Comparison of ENCODE assay signal across 1 fruit fly cellular context in the genomic region with DNA sequence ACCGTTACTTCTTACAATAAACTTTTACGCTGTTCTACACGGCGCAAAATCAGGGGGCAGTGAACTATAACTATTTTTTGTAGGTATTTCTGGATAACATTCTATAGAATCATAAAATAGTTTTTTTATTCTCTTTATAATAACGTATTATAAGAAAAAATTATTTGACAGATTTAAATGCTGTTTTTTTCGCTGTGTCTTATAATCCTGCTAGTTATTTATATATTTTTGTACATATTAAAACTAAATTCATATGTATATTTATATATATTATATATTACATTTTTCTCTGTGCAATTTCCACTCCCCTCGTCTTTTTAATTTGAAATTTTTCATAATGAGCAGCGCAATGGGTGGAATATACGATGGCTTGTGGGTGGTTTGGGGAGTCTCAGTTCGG.
TF ChIP-seq lines count a peak whose summit lies in the region.

No protein-coding gene starts in this region.

TF ChIP-seq in whole organism, embryonic, 481 proteins besides CTCF, POLR2A, EP300 and RAD21 (continued from another document):
- TF ChIP-seq insv (GFP tag; optimal IDR thresholded peaks at IDR 0.05; lab: Kevin White, UChicago) (no peak), pfk (GFP tag; optimal IDR thresholded peaks at IDR 0.05; lab: Kevin White, UChicago) (no peak), fu2 (GFP tag; optimal IDR thresholded peaks at IDR 0.05; lab: Kevin White, UChicago) (no peak), CG2116 (GFP tag; optimal IDR thresholded peaks at IDR 0.05; lab: Kevin White, UChicago) (no peak), CG15601 (tag; optimal IDR thresholded peaks at IDR 0.05; lab: Kevin White, UChicago) (no peak), CG7357 (GFP tag; IDR thresholded peaks at IDR 0.05; lab: Robert Waterston, UW) (no peak), CG11456 (GFP tag; IDR thresholded peaks at IDR 0.05; lab: Robert Waterston, UW) (no peak), grn (GFP tag; optimal IDR thresholded peaks at IDR 0.05; lab: Kevin White, UChicago) (no peak), CkIIα-i1 (GFP tag; IDR thresholded peaks at IDR 0.05; lab: Robert Waterston, UW) (no peak), CG9727 (GFP tag; optimal IDR thresholded peaks at IDR 0.05; lab: Kevin White, UChicago) (peak; percentile 11), CG14710 (tag; optimal IDR thresholded peaks at IDR 0.05; lab: Kevin White, UChicago) (peak; percentile 23), wek (GFP tag; optimal IDR thresholded peaks at IDR 0.05; lab: Kevin White, UChicago) (no peak), sim (GFP tag; IDR thresholded peaks at IDR 0.05; lab: Robert Waterston, UW) (0 out of 2 replicates have a peak, but pooled peaks have one; percentile 8), Doc2 (GFP tag; IDR thresholded peaks at IDR 0.05; lab: Robert Waterston, UW) (no peak), Xrp1 (GFP tag; IDR thresholded peaks at IDR 0.05; lab: Robert Waterston, UW) (no peak; the same call in 1 of the 2 replicates), org-1 (GFP tag; optimal IDR thresholded peaks at IDR 0.05; lab: Kevin White, UChicago) (no peak), shn (GFP tag; optimal IDR thresholded peaks at IDR 0.05; lab: Kevin White, UChicago) (no peak), sob (GFP tag; IDR thresholded peaks at IDR 0.05; lab: Robert Waterston, UW) (no peak), Atf6 (GFP tag; IDR thresholded peaks at IDR 0.05; lab: Robert Waterston, UW) (no peak), Pdp1 (GFP tag; optimal IDR thresholded peaks at IDR 0.05; lab: Kevin White, UChicago) (no peak), CG12769 (tag; optimal IDR thresholded peaks at IDR 0.05; lab: Kevin White, UChicago) (no peak), HHEX (GFP tag; optimal IDR thresholded peaks at IDR 0.05; lab: Kevin White, UChicago) (no peak), CG10209 (GFP tag; optimal IDR thresholded peaks at IDR 0.05; lab: Kevin White, UChicago) (peak; percentile 14), sna (GFP tag; IDR thresholded peaks at IDR 0.05; lab: Robert Waterston, UW; ENCODE audit: partially characterized antibody) (no peak), CG4820 (GFP tag; optimal IDR thresholded peaks at IDR 0.05; lab: Kevin White, UChicago) (no peak), CoRest (tag; optimal IDR thresholded peaks at IDR 0.05; lab: Kevin White, UChicago) (peak; percentile 12), slbo (GFP tag; IDR thresholded peaks at IDR 0.05; lab: Robert Waterston, UW) (0 out of 2 replicates have a peak, but pooled peaks have one; percentile 3), CG8388 (GFP tag; optimal IDR thresholded peaks at IDR 0.05; lab: Kevin White, UChicago) (no peak), CG13775 (GFP tag; optimal IDR thresholded peaks at IDR 0.05; lab: Kevin White, UChicago) (peak; percentile 11), CG3838 (GFP tag; optimal IDR thresholded peaks at IDR 0.05; lab: Kevin White, UChicago) (no peak), so (GFP tag; IDR thresholded peaks at IDR 0.05; lab: Robert Waterston, UW) (no peak), CG4282 (GFP tag; optimal IDR thresholded peaks at IDR 0.05; lab: Kevin White, UChicago) (no peak), CG12659 (GFP tag; optimal IDR thresholded peaks at IDR 0.05; lab: Kevin White, UChicago) (no peak), phol (tag; optimal IDR thresholded peaks at IDR 0.05; lab: Kevin White, UChicago) (peak; percentile 35), CG10979 (tag; optimal IDR thresholded peaks at IDR 0.05; lab: Kevin White, UChicago) (peak; percentile 20), trem (tag; optimal IDR thresholded peaks at IDR 0.05; lab: Kevin White, UChicago) (peak; percentile 10), jumu (GFP tag; optimal IDR thresholded peaks at IDR 0.05; lab: Kevin White, UChicago) (no peak), aop (GFP tag; IDR thresholded peaks at IDR 0.05; lab: Robert Waterston, UW) (no peak), CG2875 (GFP tag; optimal IDR thresholded peaks at IDR 0.05; lab: Kevin White, UChicago) (no peak), YL-1 (GFP tag; optimal IDR thresholded peaks at IDR 0.05; lab: Kevin White, UChicago) (no peak), Lpt (GFP tag; optimal IDR thresholded peaks at IDR 0.05; lab: Kevin White, UChicago) (no peak), Lhr (GFP tag; optimal IDR thresholded peaks at IDR 0.05; lab: Kevin White, UChicago) (no peak), usp (GFP tag; optimal IDR thresholded peaks at IDR 0.05; lab: Kevin White, UChicago) (no peak), sima (GFP tag; optimal IDR thresholded peaks at IDR 0.05; lab: Kevin White, UChicago) (no peak), Ets65A (GFP tag; lab: Kevin White, UChicago) (no peak), jigr1 (GFP tag; IDR thresholded peaks at IDR 0.05; lab: Robert Waterston, UW) (no peak), Hr51 (GFP tag; optimal IDR thresholded peaks at IDR 0.05; lab: Kevin White, UChicago) (peak in 1 of 2 experiments; percentile 30), nmo (GFP tag; optimal IDR thresholded peaks at IDR 0.05; lab: Kevin White, UChicago) (peak; percentile 47), CG10959 (GFP tag; IDR thresholded peaks at IDR 0.05; lab: Robert Waterston, UW) (no peak), CG17829 (tag; optimal IDR thresholded peaks at IDR 0.05; lab: Kevin White, UChicago) (peak; percentile 48), CG12299 (tag; optimal IDR thresholded peaks at IDR 0.05; lab: Kevin White, UChicago) (no peak), stc (GFP tag; IDR thresholded peaks at IDR 0.05; lab: Robert Waterston, UW) (no peak), CG6854 (GFP tag; optimal IDR thresholded peaks at IDR 0.05; lab: Kevin White, UChicago) (no peak), eve (GFP tag; optimal IDR thresholded peaks at IDR 0.05; lab: Kevin White, UChicago) (no peak), slou (GFP tag; optimal IDR thresholded peaks at IDR 0.05; lab: Kevin White, UChicago) (no peak), Meics (GFP tag; optimal IDR thresholded peaks at IDR 0.05; lab: Kevin White, UChicago) (peak; percentile 22), Ptx1 (GFP tag; IDR thresholded peaks at IDR 0.05; lab: Robert Waterston, UW) (peak; percentile 34; the same call in 1 of the 2 replicates), Blimp-1 (GFP tag; optimal IDR thresholded peaks at IDR 0.05; lab: Kevin White, UChicago) (peak; percentile 43), CG2889 (GFP tag; IDR thresholded peaks at IDR 0.05; lab: Robert Waterston, UW) (no peak), tgo (GFP tag; IDR thresholded peaks at IDR 0.05; lab: Robert Waterston, UW) (peak; percentile 16; the same call in 1 of the 3 replicates), dmrt99B (tag; optimal IDR thresholded peaks at IDR 0.05; lab: Kevin White, UChicago) (peak; percentile 40), Med (GFP tag; lab: Kevin White, UChicago) (no peak), CG14441 (GFP tag; IDR thresholded peaks at IDR 0.05; lab: Robert Waterston, UW) (no peak), CG8359 (GFP tag; optimal IDR thresholded peaks at IDR 0.05; lab: Kevin White, UChicago; ENCODE audit: borderline replicate concordance) (no peak), CG31441 (GFP tag; IDR thresholded peaks at IDR 0.05; lab: Robert Waterston, UW) (peak; percentile 22; the same call in 1 of the 2 replicates), CG4707 (GFP tag; optimal IDR thresholded peaks at IDR 0.05; lab: Kevin White, UChicago) (no peak), D19A (tag; optimal IDR thresholded peaks at IDR 0.05; lab: Kevin White, UChicago) (peak; percentile 10), CG5245 (GFP tag; optimal IDR thresholded peaks at IDR 0.05; lab: Kevin White, UChicago) (no peak), CG31224 (GFP tag; IDR thresholded peaks at IDR 0.05; lab: Robert Waterston, UW) (no peak), ab (GFP tag; optimal IDR thresholded peaks at IDR 0.05; lab: Kevin White, UChicago) (no peak), HLH54F (GFP tag; optimal IDR thresholded peaks at IDR 0.05; lab: Kevin White, UChicago) (no peak), kay (GFP tag; optimal IDR thresholded peaks at IDR 0.05; lab: Kevin White, UChicago) (no peak), ewg (GFP tag; optimal IDR thresholded peaks at IDR 0.05; lab: Kevin White, UChicago) (no peak), bowl (GFP tag; IDR thresholded peaks at IDR 0.05; lab: Robert Waterston, UW) (no peak), CG2712 (tag; optimal IDR thresholded peaks at IDR 0.05; lab: Kevin White, UChicago) (peak; percentile 49), bab2 (GFP tag; optimal IDR thresholded peaks at IDR 0.05; lab: Kevin White, UChicago) (no peak), CG2678 (tag; optimal IDR thresholded peaks at IDR 0.05; lab: Kevin White, UChicago) (peak; percentile 58), CG17912 (GFP tag; optimal IDR thresholded peaks at IDR 0.05; lab: Kevin White, UChicago) (no peak), tio (GFP tag; optimal IDR thresholded peaks at IDR 0.05; lab: Kevin White, UChicago) (no peak), Six4 (GFP tag; optimal IDR thresholded peaks at IDR 0.05; lab: Kevin White, UChicago) (no peak), CG10274 (GFP tag; optimal IDR thresholded peaks at IDR 0.05; lab: Kevin White, UChicago) (no peak), CG18599 (GFP tag; optimal IDR thresholded peaks at IDR 0.05; lab: Kevin White, UChicago) (peak; percentile 45), CG11560 (tag; IDR thresholded peaks at IDR 0.05; lab: Robert Waterston, UW) (no peak), CG18764 (GFP tag; optimal IDR thresholded peaks at IDR 0.05; lab: Kevin White, UChicago) (no peak), Ssrp (tag; optimal IDR thresholded peaks at IDR 0.05; lab: Kevin White, UChicago) (peak; percentile 3), C15 (GFP tag; IDR thresholded peaks at IDR 0.05; lab: Robert Waterston, UW) (no peak), CG18262 (tag; optimal IDR thresholded peaks at IDR 0.05; lab: Kevin White, UChicago) (peak; percentile 57), CG6254 (GFP tag; optimal IDR thresholded peaks at IDR 0.05; lab: Kevin White, UChicago) (peak; percentile 33), Poxn (GFP tag; IDR thresholded peaks at IDR 0.05; lab: Robert Waterston, UW) (no peak), D (optimal IDR thresholded peaks at IDR 0.05; lab: Kevin White, UChicago) (no peak), D (GFP tag; optimal IDR thresholded peaks at IDR 0.05; lab: Kevin White, UChicago) (no peak), CG12391 (tag; optimal IDR thresholded peaks at IDR 0.05; lab: Kevin White, UChicago) (peak; percentile 11), dmrt11E (tag; optimal IDR thresholded peaks at IDR 0.05; lab: Kevin White, UChicago) (peak; percentile 18), CG13424 (tag; optimal IDR thresholded peaks at IDR 0.05; lab: Kevin White, UChicago) (peak; percentile 30), croc (GFP tag; conservative IDR thresholded peaks at IDR 0.05; lab: Robert Waterston, UW) (no peak), sens-2 (GFP tag; IDR thresholded peaks at IDR 0.05; lab: Robert Waterston, UW) (no peak), CrebB (tag; optimal IDR thresholded peaks at IDR 0.05; lab: Kevin White, UChicago) (no peak), Dp (GFP tag; optimal IDR thresholded peaks at IDR 0.05; lab: Kevin White, UChicago) (no peak), CG8281 (tag; optimal IDR thresholded peaks at IDR 0.05; lab: Kevin White, UChicago) (no peak), vfl (GFP tag; optimal IDR thresholded peaks at IDR 0.05; lab: Kevin White, UChicago) (no peak), CG31365 (tag; optimal IDR thresholded peaks at IDR 0.05; lab: Kevin White, UChicago) (no peak), CG8924 (tag; optimal IDR thresholded peaks at IDR 0.05; lab: Kevin White, UChicago) (peak; percentile 41), sisA (GFP tag; IDR thresholded peaks at IDR 0.05; lab: Robert Waterston, UW) (no peak), CG11504 (tag; optimal IDR thresholded peaks at IDR 0.05; lab: Kevin White, UChicago) (peak; percentile 36), ATbp (GFP tag; optimal IDR thresholded peaks at IDR 0.05; lab: Kevin White, UChicago) (no peak), CG7839 (tag; optimal IDR thresholded peaks at IDR 0.05; lab: Kevin White, UChicago) (peak; percentile 53), gcm2 (GFP tag; optimal IDR thresholded peaks at IDR 0.05; lab: Kevin White, UChicago) (no peak), CG9876 (GFP tag; optimal IDR thresholded peaks at IDR 0.05; lab: Kevin White, UChicago) (no peak)
